Worm (Caenorhabditis elegans): ENCODE data around the gene srh-37.

Gene srh-37

ce11 chrV:532046-532445 lies 19.7 kb upstream of the srh-37 start, which contains the start of gene nhr-58 (continued):
- TF ChIP-seq dmd-6 (GFP tag; IDR thresholded peaks at IDR 0.05): peak; percentile 97
- peak; percentile 59 for TF ChIP-seq nhr-25 (tag; optimal IDR thresholded peaks at IDR 0.05; ENCODE audit: borderline replicate concordance, insufficient read depth)
- no peak for TF ChIP-seq daf-8 (GFP tag; IDR thresholded peaks at IDR 0.05)
- TF ChIP-seq unc-62 (GFP tag; optimal IDR thresholded peaks at IDR 0.05 in 1 of 2): no peak
- TF ChIP-seq unc-62 (tag; optimal IDR thresholded peaks at IDR 0.05): no peak
- TF ChIP-seq tag-97 (GFP tag; IDR thresholded peaks at IDR 0.05): no peak
- no peak for TF ChIP-seq ceh-28 (tag; optimal IDR thresholded peaks at IDR 0.05)
- peak; percentile 77 for TF ChIP-seq ztf-7 (tag; optimal IDR thresholded peaks at IDR 0.05)
- TF ChIP-seq ces-1 (GFP tag; optimal IDR thresholded peaks at IDR 0.05): no peak
- no peak for TF ChIP-seq aly-2 (tag; optimal IDR thresholded peaks at IDR 0.05)
- TF ChIP-seq nhr-42 (GFP tag; IDR thresholded peaks at IDR 0.05): no peak
- peak; percentile 79 for TF ChIP-seq hlh-30 (tag; optimal IDR thresholded peaks at IDR 0.05; ENCODE audit: insufficient read depth)
- no peak for TF ChIP-seq lir-3 (tag; optimal IDR thresholded peaks at IDR 0.05)
- no peak for TF ChIP-seq skn-1 (tag; optimal IDR thresholded peaks at IDR 0.05)
- TF ChIP-seq T20F7.1 (GFP tag; optimal IDR thresholded peaks at IDR 0.05): no peak
- TF ChIP-seq egl-27 (tag; optimal IDR thresholded peaks at IDR 0.05): no peak
- TF ChIP-seq D1046.2 (GFP tag; IDR thresholded peaks at IDR 0.05): no peak
- peak; percentile 32 for TF ChIP-seq nhr-76 (tag; optimal IDR thresholded peaks at IDR 0.05)
- peak; percentile 76 for TF ChIP-seq mes-2 (tag; optimal IDR thresholded peaks at IDR 0.05; ENCODE audit: poor library complexity, severe bottlenecking)
- TF ChIP-seq php-3 (GFP tag; IDR thresholded peaks at IDR 0.05): no peak
- peak; percentile 53 for TF ChIP-seq jun-1 (tag; optimal IDR thresholded peaks at IDR 0.05)
- no peak for TF ChIP-seq zip-11 (GFP tag; IDR thresholded peaks at IDR 0.05)
- TF ChIP-seq zag-1 (tag; optimal IDR thresholded peaks at IDR 0.05): no peak
- no peak for TF ChIP-seq ama-1 (optimal IDR thresholded peaks at IDR 0.05)
- peak; percentile 76 for TF ChIP-seq pqm-1 (tag; optimal IDR thresholded peaks at IDR 0.05)
- peak; percentile 98 for TF ChIP-seq nhr-28 (tag; optimal IDR thresholded peaks at IDR 0.05)
- TF ChIP-seq nhr-102 (tag; optimal IDR thresholded peaks at IDR 0.05): peak; percentile 84
- no peak for TF ChIP-seq Y75B8A.6 (GFP tag; IDR thresholded peaks at IDR 0.05)
- peak; percentile 4 for TF ChIP-seq rbr-2 (tag; optimal IDR thresholded peaks at IDR 0.05)
- TF ChIP-seq ceh-62 (tag; optimal IDR thresholded peaks at IDR 0.05): no peak
- TF ChIP-seq ceh-20 (GFP tag; IDR thresholded peaks at IDR 0.05): no peak
- TF ChIP-seq lsy-2 (tag; optimal IDR thresholded peaks at IDR 0.05): peak in 1 of 2 experiments; percentile 35
- no peak for TF ChIP-seq R02D3.7 (tag; optimal IDR thresholded peaks at IDR 0.05)
- TF ChIP-seq cey-2 (tag; optimal IDR thresholded peaks at IDR 0.05; ENCODE audit: borderline replicate concordance, insufficient read depth): no peak
- peak; percentile 59 for TF ChIP-seq nhr-10 (tag; optimal IDR thresholded peaks at IDR 0.05)
- no peak for TF ChIP-seq nhr-41 (GFP tag; IDR thresholded peaks at IDR 0.05)
- TF ChIP-seq sdz-12 (GFP tag; optimal IDR thresholded peaks at IDR 0.05): no peak
- no peak for TF ChIP-seq dmd-8 (GFP tag; IDR thresholded peaks at IDR 0.05)
- TF ChIP-seq aha-1 (tag): no peak
- TF ChIP-seq snpc-4 (tag; optimal IDR thresholded peaks at IDR 0.05): no peak
- TF ChIP-seq lim-7 (GFP tag; IDR thresholded peaks at IDR 0.05): no peak
- no peak for TF ChIP-seq mxl-2 (GFP tag; conservative IDR thresholded peaks at IDR 0.05)
- peak; percentile 79 for TF ChIP-seq nhr-6 (tag; optimal IDR thresholded peaks at IDR 0.05)
- TF ChIP-seq nhr-237 (tag; optimal IDR thresholded peaks at IDR 0.05): no peak
- no peak for TF ChIP-seq ZK337.2 (GFP tag; IDR thresholded peaks at IDR 0.05)
- no peak for TF ChIP-seq tra-1 (GFP tag; IDR thresholded peaks at IDR 0.05)
- TF ChIP-seq madf-9 (GFP tag; conservative IDR thresholded peaks at IDR 0.05): no peak
- TF ChIP-seq Y5F2A.4 (GFP tag; optimal IDR thresholded peaks at IDR 0.05): no peak
- peak; percentile 32 for TF ChIP-seq duxl-1 (tag; optimal IDR thresholded peaks at IDR 0.05; ENCODE audit: poor library complexity)
- TF ChIP-seq unc-39 (tag; optimal IDR thresholded peaks at IDR 0.05): no peak
- TF ChIP-seq dpl-1 (GFP tag; optimal IDR thresholded peaks at IDR 0.05): peak; percentile 16
- TF ChIP-seq ceh-44 (GFP tag; IDR thresholded peaks at IDR 0.05): no peak
- TF ChIP-seq zfp-2 (tag; optimal IDR thresholded peaks at IDR 0.05): no peak
